Worm (Caenorhabditis elegans) whole organism, mixed stage, embryonic: ENCODE measurements around the gene C05C10.8.

Source experiments
- elt-1 ChIP-seq: sonication (generic microtip); optimal IDR thresholded peaks from 2 replicates; lab custom pipeline; 2017; ENCODE audit warnings: missing genetic modification characterization, mild to moderate bottlenecking, missing compliant biosample characterization, antibody characterized with exemption, moderate library complexity, borderline replicate concordance; ENCODE audit not compliant: insufficient read depth
- ham-2 ChIP-seq: fragments of 200-800 bp; sonication (Bioruptor generic); optimal IDR thresholded peaks from 2 replicates; lab custom pipeline; 2018; ENCODE audit warnings: mild to moderate bottlenecking, missing genetic modification characterization, missing compliant biosample characterization
- lsy-2 ChIP-seq: fragments of 150-350 bp; optimal IDR thresholded peaks from 2 replicates; lab custom pipeline; 2014; ENCODE audit warnings: missing biosample characterization, missing genetic modification characterization

DNA sequence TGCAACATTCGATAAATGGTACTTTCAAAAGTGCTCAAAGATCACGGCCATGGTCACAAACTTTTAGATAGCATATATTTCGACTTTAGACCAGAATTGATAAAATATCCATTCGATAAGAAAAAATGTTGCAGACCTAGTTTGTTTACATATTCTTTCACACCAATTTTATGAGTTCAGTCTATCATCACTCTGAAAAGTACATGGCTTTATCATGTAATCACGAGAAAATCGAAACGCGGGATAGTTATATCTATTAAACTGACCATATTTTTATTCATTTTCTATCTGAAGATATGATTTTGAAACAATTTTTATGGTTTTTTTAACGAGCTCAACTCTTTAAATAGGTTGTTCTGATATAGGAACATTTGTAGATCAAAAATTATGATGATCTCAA is 13.7 kb upstream of the C05C10.8 start, which contains the start of gene pho-11:
- TF ChIP-seq elt-1 (tag; lab: Kevin White, UChicago) (no peak), lsy-2 (tag; lab: Kevin White, UChicago) (no peak), ham-2 (GFP tag; lab: Kevin White, UChicago) (no peak)
